Worm (Caenorhabditis elegans) whole organism, young adult: ENCODE data around the gene mdt-26.
A peak's percentile ranks its signal among the peaks of the same experiment; 100 is the strongest.

Source experiments
- B0035.1 ChIP-seq: sonication (generic microtip); optimal IDR thresholded peaks from 2 replicates; lab custom pipeline; 2016; ENCODE audit warnings: missing genetic modification characterization, mild to moderate bottlenecking, missing compliant biosample characterization, missing genotype, missing genetic modification reagents
- B0261.1 ChIP-seq: sonication (generic microtip); optimal IDR thresholded peaks from 2 replicates; lab custom pipeline; 2016; ENCODE audit warnings: mild to moderate bottlenecking, missing genetic modification characterization, moderate library complexity, missing compliant biosample characterization
- B0336.3 ChIP-seq: fragments of 200-800 bp; sonication (Bioruptor generic); IDR thresholded peaks from 2 replicates; pipeline ENCODE4 v1.3.6; 2022; ENCODE audit warnings: missing genetic modification characterization, missing compliant biosample characterization
- C06A6.2 ChIP-seq: fragments of 200-800 bp; sonication (Bioruptor generic); conservative IDR thresholded peaks from 2 replicates; pipeline ENCODE4 v1.3.6; 2022; ENCODE audit warnings: missing genetic modification characterization, missing compliant biosample characterization
- F10E7.11 ChIP-seq: sonication (generic microtip); optimal IDR thresholded peaks from 2 replicates; lab custom pipeline; 2017; ENCODE audit warnings: mild to moderate bottlenecking, missing genetic modification characterization, moderate library complexity, missing compliant biosample characterization
- F23B12.7 ChIP-seq: sonication (generic microtip); optimal IDR thresholded peaks from 2 replicates; lab custom pipeline; 2017; ENCODE audit warnings: missing genetic modification characterization, mild to moderate bottlenecking, missing compliant biosample characterization, antibody characterized with exemption, moderate library complexity; ENCODE audit not compliant: insufficient read depth
- F37B4.10 ChIP-seq: fragments of 200-800 bp; sonication (Bioruptor generic); IDR thresholded peaks from 2 replicates; pipeline ENCODE4 v1.3.6; 2022; ENCODE audit warnings: missing genetic modification characterization, missing compliant biosample characterization
- F49E8.2 ChIP-seq: sonication (generic microtip); optimal IDR thresholded peaks from 3 replicates; lab custom pipeline; 2017; ENCODE audit warnings: missing genetic modification characterization, mild to moderate bottlenecking, missing compliant biosample characterization, antibody characterized with exemption, moderate library complexity; ENCODE audit not compliant: insufficient read depth
- F52B5.7 ChIP-seq: sonication (generic microtip); optimal IDR thresholded peaks from 2 replicates; lab custom pipeline; 2016; ENCODE audit warnings: mild to moderate bottlenecking, missing genetic modification characterization, missing compliant biosample characterization
- F57A8.1 ChIP-seq: fragments of 200-800 bp; sonication (Bioruptor generic); optimal IDR thresholded peaks from 2 replicates; lab custom pipeline; 2018; ENCODE audit warnings: mild to moderate bottlenecking, missing genetic modification characterization, moderate library complexity, missing compliant biosample characterization
- T26A5.8 ChIP-seq: sonication (generic microtip); optimal IDR thresholded peaks from 2 replicates; lab custom pipeline; 2016; ENCODE audit warnings: missing genetic modification characterization, missing compliant biosample characterization
- Y56A3A.18 ChIP-seq: fragments of 200-800 bp; sonication (Bioruptor generic); IDR thresholded peaks from 2 replicates; pipeline ENCODE4 v1.3.6; 2022; ENCODE audit warnings: missing genetic modification reagents, missing genetic modification characterization, missing compliant biosample characterization
- Y67H2A.10 ChIP-seq: fragments of 200-800 bp; sonication (Bioruptor generic); conservative IDR thresholded peaks from 2 replicates; pipeline ENCODE4 v1.3.6; 2022; ENCODE audit warnings: missing genetic modification reagents, missing genetic modification characterization, missing compliant biosample characterization
- aptf-2 ChIP-seq: fragments of 200-800 bp; sonication (Bioruptor generic); conservative IDR thresholded peaks from 2 replicates; pipeline ENCODE4 v1.3.6; 2022; ENCODE audit warnings: missing genetic modification reagents, missing genetic modification characterization, missing compliant biosample characterization
- attf-6 ChIP-seq: fragments of 200-800 bp; sonication (Bioruptor generic); IDR thresholded peaks from 2 replicates; pipeline ENCODE4 v1.3.6; 2022; ENCODE audit warnings: missing genetic modification reagents, missing genetic modification characterization, missing compliant biosample characterization
- ceh-91 ChIP-seq: fragments of 200-800 bp; sonication (Bioruptor generic); IDR thresholded peaks from 2 replicates; pipeline ENCODE4 v1.3.6; 2022; ENCODE audit warnings: missing genetic modification reagents, missing genetic modification characterization, missing compliant biosample characterization
- chd-7 ChIP-seq: sonication (generic microtip); optimal IDR thresholded peaks from 2 replicates; lab custom pipeline; 2016; ENCODE audit warnings: mild to moderate bottlenecking, missing genetic modification characterization, moderate library complexity, missing compliant biosample characterization
- egl-44 ChIP-seq: fragments of 200-800 bp; sonication (Bioruptor generic); IDR thresholded peaks from 2 replicates; pipeline ENCODE4 v1.3.6; 2022; ENCODE audit warnings: missing genetic modification reagents, missing genetic modification characterization, missing compliant biosample characterization
- ekl-4 ChIP-seq: fragments of 200-800 bp; sonication (Bioruptor generic); IDR thresholded peaks from 2 replicates; pipeline ENCODE4 v1.3.6; 2022; ENCODE audit warnings: missing genetic modification reagents, missing genetic modification characterization, missing compliant biosample characterization
- fkh-3 ChIP-seq: sonication (generic microtip); optimal IDR thresholded peaks from 2 replicates; lab custom pipeline; 2016; ENCODE audit warnings: mild to moderate bottlenecking, missing genetic modification characterization, missing compliant biosample characterization
- gei-17 ChIP-seq: fragments of 200-800 bp; sonication (Bioruptor generic); optimal IDR thresholded peaks from 2 replicates; lab custom pipeline; 2018; ENCODE audit warnings: mild to moderate bottlenecking, missing genetic modification characterization, missing compliant biosample characterization
- hmg-1.2 ChIP-seq: fragments of 200-800 bp; sonication (Bioruptor generic); IDR thresholded peaks from 2 replicates; pipeline ENCODE4 v1.3.6; 2022; ENCODE audit warnings: missing genetic modification reagents, missing genetic modification characterization, missing compliant biosample characterization
- hmg-20 ChIP-seq: fragments of 200-800 bp; sonication (Bioruptor generic); IDR thresholded peaks from 2 replicates; pipeline ENCODE4 v1.3.6; 2022; ENCODE audit warnings: missing genetic modification reagents, missing genetic modification characterization, missing compliant biosample characterization
- lag-1 ChIP-seq: fragments of 200-800 bp; sonication (Bioruptor generic); IDR thresholded peaks from 2 replicates; pipeline ENCODE4 v1.3.6; 2022; ENCODE audit warnings: missing genetic modification reagents, missing genetic modification characterization, missing compliant biosample characterization
- lsy-27 ChIP-seq: sonication (generic microtip); optimal IDR thresholded peaks from 2 replicates; lab custom pipeline; 2017; ENCODE audit warnings: missing genetic modification characterization, mild to moderate bottlenecking, missing compliant biosample characterization, antibody characterized with exemption, missing genotype, borderline replicate concordance; ENCODE audit not compliant: insufficient read depth
- mxl-1 ChIP-seq: sonication (generic microtip); optimal IDR thresholded peaks from 2 replicates; lab custom pipeline; 2016; ENCODE audit warnings: missing genetic modification characterization, missing compliant biosample characterization
- nhr-27 ChIP-seq: fragments of 200-800 bp; sonication (Bioruptor generic); optimal IDR thresholded peaks from 2 replicates; lab custom pipeline; 2018; ENCODE audit warnings: mild to moderate bottlenecking, missing genetic modification characterization, moderate library complexity, missing compliant biosample characterization
- nhr-80 ChIP-seq: sonication (generic microtip); optimal IDR thresholded peaks from 2 replicates; lab custom pipeline; 2016; ENCODE audit warnings: missing genetic modification characterization, missing compliant biosample characterization
- rcor-1 ChIP-seq: fragments of 200-800 bp; sonication (Bioruptor generic); IDR thresholded peaks from 2 replicates; pipeline ENCODE4 v1.3.6; 2022; ENCODE audit warnings: missing genetic modification reagents, missing genetic modification characterization, missing compliant biosample characterization
- rec-8 ChIP-seq, 2 experiments: sonication (generic microtip); optimal IDR thresholded peaks; 2 replicates each; lab custom pipeline; 2016; ENCODE audit warnings: mild to moderate bottlenecking in 2 of 2, missing genetic modification characterization in 2 of 2, missing genetic modification reagents in 2 of 2, missing genotype in 2 of 2, missing biosample characterization in 1 of 2, missing compliant biosample characterization in 1 of 2, moderate library complexity in 1 of 2
- rpc-1 ChIP-seq, 2 experiments: fragments of 150-350 bp in 1 of 2; sonication (generic microtip) in 1 of 2; optimal IDR thresholded peaks; 2 replicates each; lab custom pipeline; 2014 to 2018; ENCODE audit warnings: missing biosample characterization in 1 of 2, missing genetic modification characterization in 1 of 2, missing genetic modification reagents in 1 of 2, missing genotype in 1 of 2
- snpc-1.1 ChIP-seq: sonication (generic microtip); optimal IDR thresholded peaks from 2 replicates; lab custom pipeline; 2017; ENCODE audit warnings: missing genetic modification characterization, mild to moderate bottlenecking, missing compliant biosample characterization, antibody characterized with exemption, moderate library complexity, missing genotype, missing genetic modification reagents; ENCODE audit not compliant: insufficient read depth
- snpc-1.3 ChIP-seq: sonication (generic microtip); optimal IDR thresholded peaks from 2 replicates; lab custom pipeline; 2017; ENCODE audit warnings: missing genetic modification characterization, mild to moderate bottlenecking, missing compliant biosample characterization, antibody characterized with exemption, moderate library complexity, missing genotype, missing genetic modification reagents; ENCODE audit not compliant: insufficient read depth
- snpc-3.4 ChIP-seq: sonication (generic microtip); optimal IDR thresholded peaks from 2 replicates; lab custom pipeline; 2017; ENCODE audit warnings: missing genetic modification characterization, mild to moderate bottlenecking, missing compliant biosample characterization, antibody characterized with exemption, moderate library complexity, missing genotype, missing genetic modification reagents
- snpc-4 ChIP-seq, 5 experiments: fragments of 150-350 bp in 1 of 5; sonication (generic microtip) in 4 of 5; optimal IDR thresholded peaks; 2 replicates each; lab custom pipeline; 2014 to 2018; ENCODE audit warnings: missing genetic modification characterization in 5 of 5, missing biosample characterization in 3 of 5, antibody characterized with exemption in 2 of 5, mild to moderate bottlenecking in 2 of 5, missing compliant biosample characterization in 2 of 5, missing genotype in 2 of 5, moderate library complexity in 2 of 5, missing genetic modification reagents in 1 of 5
- sptf-2 ChIP-seq: fragments of 200-800 bp; sonication (Bioruptor generic); optimal IDR thresholded peaks from 2 replicates; lab custom pipeline; 2018; ENCODE audit warnings: mild to moderate bottlenecking, missing genetic modification characterization, missing compliant biosample characterization
- ztf-18 ChIP-seq: sonication (generic microtip); optimal IDR thresholded peaks from 2 replicates; lab custom pipeline; 2016; ENCODE audit warnings: missing genotype, mild to moderate bottlenecking, missing genetic modification characterization, missing compliant biosample characterization
- ztf-22 ChIP-seq: fragments of 200-800 bp; sonication (Bioruptor generic); optimal IDR thresholded peaks from 2 replicates; lab custom pipeline; 2018; ENCODE audit warnings: mild to moderate bottlenecking, missing genetic modification characterization, moderate library complexity, missing compliant biosample characterization

Gene mdt-26

ce11 chrII:5661735-5662177, 775 bp downstream of the mdt-26 start (continued):
- TF ChIP-seq F10E7.11 (tag; lab: Kevin White, UChicago) (peak; percentile 100), egl-44 (GFP tag; lab: Robert Waterston, UW) (peak; percentile 90; the same call in 1 of the 2 replicates), chd-7 (peak; percentile 99), lag-1 (0 out of 2 replicates have a peak, but pooled peaks have one; percentile 70), F57A8.1 (GFP tag; lab: Kevin White, UChicago) (no peak), F49E8.2 (tag; lab: Kevin White, UChicago) (peak; percentile 33), aptf-2 (peak; percentile 86), mxl-1 (peak; percentile 67), B0261.1 (tag; lab: Kevin White, UChicago) (peak; percentile 55), B0035.1 (tag; lab: Kevin White, UChicago) (peak; percentile 91), snpc-1.1 (tag; lab: Kevin White, UChicago) (no peak), T26A5.8 (peak; percentile 98), Y67H2A.10 (GFP tag; lab: Robert Waterston, UW) (peak; percentile 85), nhr-27 (tag; lab: Kevin White, UChicago) (peak; percentile 98), hmg-1.2 (peak; percentile 93), rpc-1 (optimal IDR thresholded peaks at IDR 0.05; lab: Kevin White, UChicago) (no peak), rpc-1 (tag; optimal IDR thresholded peaks at IDR 0.05; lab: Kevin White, UChicago) (no peak), Y56A3A.18 (GFP tag; lab: Robert Waterston, UW) (peak; percentile 93), snpc-3.4 (tag; lab: Kevin White, UChicago) (no peak), hmg-20 (GFP tag; lab: Robert Waterston, UW) (peak; percentile 91), C06A6.2 (GFP tag; lab: Robert Waterston, UW) (peak; percentile 92), F37B4.10 (GFP tag; lab: Robert Waterston, UW) (peak; percentile 92; the same call in 1 of the 2 replicates), ztf-22 (peak; percentile 55), ekl-4 (GFP tag; lab: Robert Waterston, UW) (peak; percentile 98), lsy-27 (tag; lab: Kevin White, UChicago) (peak; percentile 90), F23B12.7 (tag; lab: Kevin White, UChicago) (no peak), rec-8 (tag; optimal IDR thresholded peaks at IDR 0.05; lab: Kevin White, UChicago) (peak; percentile 36 to 42), B0336.3 (GFP tag; lab: Robert Waterston, UW) (peak; percentile 98), sptf-2 (GFP tag; lab: Kevin White, UChicago) (no peak), nhr-80 (tag; lab: Kevin White, UChicago) (peak; percentile 2), snpc-1.3 (tag; lab: Kevin White, UChicago) (no peak), fkh-3 (tag; lab: Kevin White, UChicago) (peak; percentile 99), snpc-4 (GFP tag; optimal IDR thresholded peaks at IDR 0.05; lab: Kevin White, UChicago) (peak; percentile 51), snpc-4 (tag; optimal IDR thresholded peaks at IDR 0.05; lab: Kevin White, UChicago) (peak in 2 of 4 experiments; percentile 82 to 84), rcor-1 (GFP tag; lab: Robert Waterston, UW) (peak; percentile 79), ceh-91 (GFP tag; lab: Robert Waterston, UW) (peak; percentile 73), ztf-18 (peak; percentile 28), gei-17 (GFP tag; lab: Kevin White, UChicago) (peak; percentile 91), attf-6 (peak; percentile 92), F52B5.7 (tag; lab: Kevin White, UChicago) (peak; percentile 100)
